Fruit fly (Drosophila melanogaster) whole organism, embryonic: ENCODE data around the gene His3.3B.

Experiments used
- CG10543 ChIP-seq: fragments of 200-800 bp; sonication (Bioruptor generic); optimal IDR thresholded peaks from 3 replicates; lab custom pipeline; 2017; ENCODE audit warnings: missing biosample characterization, mild to moderate bottlenecking, missing genetic modification characterization, moderate library complexity
- CG11398 ChIP-seq: fragments of 200-800 bp; sonication (Bioruptor generic); optimal IDR thresholded peaks from 2 replicates; lab custom pipeline; 2016; ENCODE audit warnings: missing biosample characterization, missing genetic modification characterization
- CG11560 ChIP-seq: fragments of 200-800 bp; sonication (Bioruptor generic); IDR thresholded peaks from 3 replicates; pipeline ENCODE4 v1.3.6; 2022; ENCODE audit warnings: missing biosample characterization, missing genetic modification characterization
- CG11695 ChIP-seq: fragments of 200-800 bp; sonication (Bioruptor generic); IDR thresholded peaks from 3 replicates; pipeline ENCODE4 v1.3.6; 2022; ENCODE audit warnings: missing biosample characterization, missing genetic modification characterization
- CG15696 ChIP-seq: fragments of 200-800 bp; sonication (Bioruptor generic); optimal IDR thresholded peaks from 2 replicates; lab custom pipeline; 2019; ENCODE audit warnings: missing biosample characterization, mild to moderate bottlenecking, missing genetic modification characterization, moderate library complexity
- CG17912 ChIP-seq: fragments of 200-800 bp; sonication (Bioruptor generic); optimal IDR thresholded peaks from 2 replicates; lab custom pipeline; 2018; ENCODE audit warnings: missing biosample characterization, mild to moderate bottlenecking, missing genetic modification characterization
- CG18262 ChIP-seq: fragments of 200-800 bp; optimal IDR thresholded peaks from 3 replicates; lab custom pipeline; 2019; ENCODE audit warnings: missing biosample characterization, mild to moderate bottlenecking, missing genetic modification characterization, moderate library complexity
- CG1832 ChIP-seq: fragments of 200-800 bp; sonication (Bioruptor generic); optimal IDR thresholded peaks from 2 replicates; lab custom pipeline; 2017; ENCODE audit warnings: missing biosample characterization, mild to moderate bottlenecking, missing genetic modification characterization, inconsistent platforms
- CG2678 ChIP-seq: fragments of 200-800 bp; sonication (Bioruptor generic); optimal IDR thresholded peaks from 3 replicates; lab custom pipeline; 2019; ENCODE audit warnings: missing biosample characterization, mild to moderate bottlenecking, missing genetic modification characterization, moderate library complexity
- CG31224 ChIP-seq: fragments of 200-800 bp; sonication (Bioruptor generic); IDR thresholded peaks from 2 replicates; pipeline ENCODE4 v1.3.6; 2022; ENCODE audit warnings: missing biosample characterization, missing genetic modification characterization
- CG31365 ChIP-seq: fragments of 200-800 bp; sonication (Bioruptor generic); optimal IDR thresholded peaks from 2 replicates; lab custom pipeline; 2018; ENCODE audit warnings: missing biosample characterization, mild to moderate bottlenecking, missing genetic modification characterization
- CG33213 ChIP-seq: fragments of 200-800 bp; sonication (Bioruptor generic); optimal IDR thresholded peaks from 3 replicates; lab custom pipeline; 2016; ENCODE audit warnings: missing biosample characterization, missing genetic modification characterization
- CG34376 ChIP-seq: fragments of 200-800 bp; sonication (Bioruptor generic); optimal IDR thresholded peaks from 2 replicates; lab custom pipeline; 2018; ENCODE audit warnings: missing biosample characterization, mild to moderate bottlenecking, missing genetic modification characterization
- CG6654 ChIP-seq: fragments of 200-800 bp; sonication (Bioruptor generic); optimal IDR thresholded peaks from 2 replicates; lab custom pipeline; 2017; ENCODE audit warnings: missing biosample characterization, mild to moderate bottlenecking, missing genetic modification characterization
- CG7271 ChIP-seq: fragments of 200-800 bp; sonication (Bioruptor generic); optimal IDR thresholded peaks from 2 replicates; lab custom pipeline; 2018; ENCODE audit warnings: missing biosample characterization, mild to moderate bottlenecking, missing genetic modification characterization, moderate library complexity
- CG9215 ChIP-seq: fragments of 200-800 bp; sonication (Bioruptor generic); IDR thresholded peaks from 2 replicates; pipeline ENCODE4 v1.3.6; 2022; ENCODE audit warnings: missing biosample characterization, missing genetic modification characterization
- CG9609 ChIP-seq: fragments of 200-800 bp; sonication (Bioruptor generic); optimal IDR thresholded peaks from 3 replicates; lab custom pipeline; 2016; ENCODE audit warnings: missing biosample characterization, missing genetic modification characterization
- Dad ChIP-seq: fragments of 200-800 bp; sonication (Bioruptor generic); optimal IDR thresholded peaks from 3 replicates; lab custom pipeline; 2016; ENCODE audit warnings: missing biosample characterization, missing genetic modification characterization
- E2f2 ChIP-seq: fragments of 200-800 bp; sonication (Bioruptor generic); IDR thresholded peaks from 2 replicates; pipeline ENCODE4 v1.3.6; 2022; ENCODE audit warnings: missing biosample characterization, missing genetic modification characterization
- Eip74EF ChIP-seq, 2 experiments: fragments of 200-800 bp in 1 of 2; fragments of >200 bp in 1 of 2; sonication (Bioruptor generic) in 1 of 2; optimal IDR thresholded peaks; 2 replicates each; lab custom pipeline; 2017 to 2019; ENCODE audit warnings: missing biosample characterization in 2 of 2, missing genetic modification characterization in 2 of 2, mild to moderate bottlenecking in 1 of 2, moderate library complexity in 1 of 2
- Hand ChIP-seq: fragments of 200-800 bp; sonication (Bioruptor generic); optimal IDR thresholded peaks from 2 replicates; lab custom pipeline; 2017; ENCODE audit warnings: mild to moderate bottlenecking, missing biosample characterization, missing genetic modification reagents, missing genetic modification characterization
- Hey ChIP-seq: fragments of 200-800 bp; sonication (Bioruptor generic); optimal IDR thresholded peaks from 3 replicates; lab custom pipeline; 2018; ENCODE audit warnings: missing biosample characterization, mild to moderate bottlenecking, missing genetic modification characterization
- NfI ChIP-seq: fragments of 200-800 bp; sonication (Bioruptor generic); optimal IDR thresholded peaks from 3 replicates; lab custom pipeline; 2018; ENCODE audit warnings: missing biosample characterization, mild to moderate bottlenecking, missing genetic modification characterization, moderate library complexity
- Oaz ChIP-seq: fragments of 200-800 bp; sonication (Bioruptor generic); IDR thresholded peaks from 2 replicates; pipeline ENCODE4 v1.3.6; 2022; ENCODE audit warnings: missing biosample characterization, missing genetic modification characterization
- Poxn ChIP-seq: fragments of 200-800 bp; sonication (Bioruptor generic); IDR thresholded peaks from 2 replicates; pipeline ENCODE4 v1.3.6; 2022; ENCODE audit warnings: missing biosample characterization, missing genetic modification characterization
- Rfx ChIP-seq: fragments of 200-800 bp; sonication (Bioruptor generic); IDR thresholded peaks from 2 replicates; pipeline ENCODE4 v1.3.6; 2022; ENCODE audit warnings: missing biosample characterization, missing genetic modification characterization
- Scr ChIP-seq: fragments of 200-800 bp; sonication (Bioruptor generic); IDR thresholded peaks from 2 replicates; pipeline ENCODE4 v1.3.6; 2022; ENCODE audit warnings: missing biosample characterization, missing genetic modification characterization; ENCODE audit not compliant: partially characterized antibody
- Side ChIP-seq: fragments of 200-800 bp; sonication (Bioruptor generic); optimal IDR thresholded peaks from 2 replicates; lab custom pipeline; 2016; ENCODE audit warnings: missing biosample characterization, missing genetic modification characterization
- Xbp1 ChIP-seq: fragments of 200-800 bp; sonication (Bioruptor generic); optimal IDR thresholded peaks from 3 replicates; lab custom pipeline; 2016; ENCODE audit warnings: missing biosample characterization, mild to moderate bottlenecking, missing genetic modification characterization
- bcd ChIP-seq: fragments of 200-800 bp; sonication (Bioruptor generic); optimal IDR thresholded peaks from 2 replicates; lab custom pipeline; 2017; ENCODE audit warnings: missing biosample characterization, mild to moderate bottlenecking, missing genetic modification characterization
- cad ChIP-seq: fragments of >200 bp; optimal IDR thresholded peaks from 2 replicates; lab custom pipeline; 2017; ENCODE audit warnings: missing biosample characterization, missing genetic modification characterization
- corto ChIP-seq: fragments of 200-800 bp; sonication (Bioruptor generic); optimal IDR thresholded peaks from 2 replicates; lab custom pipeline; 2016; ENCODE audit warnings: missing biosample characterization, mild to moderate bottlenecking, missing genetic modification characterization, moderate library complexity
- danr ChIP-seq: fragments of 200-800 bp; sonication (Bioruptor generic); IDR thresholded peaks from 2 replicates; pipeline ENCODE4 v1.3.6; 2022; ENCODE audit warnings: missing biosample characterization, missing genetic modification characterization
- dpn ChIP-seq, 2 experiments: fragments of 200-800 bp; sonication (Bioruptor generic); optimal IDR thresholded peaks; 3 replicates each; lab custom pipeline; 2016; ENCODE audit warnings: missing biosample characterization in 2 of 2, missing genetic modification characterization in 2 of 2
- hb ChIP-seq: fragments of 200-800 bp; sonication (Bioruptor generic); IDR thresholded peaks from 3 replicates; pipeline ENCODE4 v1.3.6; 2022; ENCODE audit warnings: missing biosample characterization, missing genetic modification characterization; ENCODE audit not compliant: partially characterized antibody
- jigr1 ChIP-seq: fragments of 200-800 bp; sonication (Bioruptor generic); IDR thresholded peaks from 3 replicates; pipeline ENCODE4 v1.3.6; 2022; ENCODE audit warnings: missing biosample characterization, missing genetic modification characterization
- mam ChIP-seq: fragments of 200-800 bp; sonication (Bioruptor generic); optimal IDR thresholded peaks from 3 replicates; lab custom pipeline; 2016; ENCODE audit warnings: missing biosample characterization, missing genetic modification characterization
- odd ChIP-seq: fragments of 200-800 bp; sonication (Bioruptor generic); optimal IDR thresholded peaks from 2 replicates; lab custom pipeline; 2017; ENCODE audit warnings: missing biosample characterization, mild to moderate bottlenecking, missing genetic modification characterization
- pan ChIP-seq, 4 experiments: fragments of >200 bp in 3 of 4; fragments of 200-800 bp in 1 of 4; sonication (Bioruptor generic) in 1 of 4; optimal IDR thresholded peaks in 3 of 4; IDR thresholded peaks in 1 of 4; 2 replicates each; pipeline versions ENCODE4 v1.3.6 to Lab custom; 2017 to 2022; ENCODE audit warnings: missing biosample characterization in 2 of 4, missing genetic modification characterization in 2 of 4, mixed read lengths in 1 of 4
- pho ChIP-seq: fragments of 200-800 bp; sonication (Bioruptor generic); optimal IDR thresholded peaks from 2 replicates; lab custom pipeline; 2016; ENCODE audit warnings: missing biosample characterization, missing genetic modification characterization
- scrt ChIP-seq: fragments of 200-800 bp; sonication (Bioruptor generic); optimal IDR thresholded peaks from 2 replicates; lab custom pipeline; 2018; ENCODE audit warnings: missing biosample characterization, mild to moderate bottlenecking, missing genetic modification characterization, moderate library complexity
- sqz ChIP-seq: fragments of 200-800 bp; sonication (Bioruptor generic); optimal IDR thresholded peaks from 3 replicates; lab custom pipeline; 2018; ENCODE audit warnings: missing biosample characterization, mild to moderate bottlenecking, missing genetic modification characterization
- sr ChIP-seq: fragments of 200-800 bp; sonication (Bioruptor generic); IDR thresholded peaks from 3 replicates; pipeline ENCODE4 v1.3.6; 2022; ENCODE audit warnings: missing biosample characterization, missing genetic modification characterization
- tup ChIP-seq: fragments of 200-800 bp; sonication (Bioruptor generic); optimal IDR thresholded peaks from 2 replicates; lab custom pipeline; 2016; ENCODE audit warnings: missing biosample characterization, mild to moderate bottlenecking, missing genetic modification characterization, moderate library complexity
- vnd ChIP-seq: fragments of 200-800 bp; sonication (Bioruptor generic); IDR thresholded peaks from 3 replicates; pipeline ENCODE4 v1.3.6; 2022; ENCODE audit warnings: missing biosample characterization, missing genetic modification characterization; ENCODE audit not compliant: partially characterized antibody
- wek ChIP-seq: fragments of 200-800 bp; sonication (Bioruptor generic); optimal IDR thresholded peaks from 3 replicates; lab custom pipeline; 2018; ENCODE audit warnings: missing biosample characterization, mild to moderate bottlenecking, missing genetic modification characterization, moderate library complexity
- zen ChIP-seq: fragments of 200-800 bp; sonication (Bioruptor generic); optimal IDR thresholded peaks from 3 replicates; lab custom pipeline; 2018; ENCODE audit warnings: missing biosample characterization, mild to moderate bottlenecking, missing genetic modification characterization, moderate library complexity
- zfh1 ChIP-seq: fragments of 200-800 bp; sonication (Bioruptor generic); IDR thresholded peaks from 3 replicates; pipeline ENCODE4 v1.3.6; 2022; ENCODE audit warnings: missing biosample characterization, missing genetic modification characterization

Gene His3.3B

DNA sequence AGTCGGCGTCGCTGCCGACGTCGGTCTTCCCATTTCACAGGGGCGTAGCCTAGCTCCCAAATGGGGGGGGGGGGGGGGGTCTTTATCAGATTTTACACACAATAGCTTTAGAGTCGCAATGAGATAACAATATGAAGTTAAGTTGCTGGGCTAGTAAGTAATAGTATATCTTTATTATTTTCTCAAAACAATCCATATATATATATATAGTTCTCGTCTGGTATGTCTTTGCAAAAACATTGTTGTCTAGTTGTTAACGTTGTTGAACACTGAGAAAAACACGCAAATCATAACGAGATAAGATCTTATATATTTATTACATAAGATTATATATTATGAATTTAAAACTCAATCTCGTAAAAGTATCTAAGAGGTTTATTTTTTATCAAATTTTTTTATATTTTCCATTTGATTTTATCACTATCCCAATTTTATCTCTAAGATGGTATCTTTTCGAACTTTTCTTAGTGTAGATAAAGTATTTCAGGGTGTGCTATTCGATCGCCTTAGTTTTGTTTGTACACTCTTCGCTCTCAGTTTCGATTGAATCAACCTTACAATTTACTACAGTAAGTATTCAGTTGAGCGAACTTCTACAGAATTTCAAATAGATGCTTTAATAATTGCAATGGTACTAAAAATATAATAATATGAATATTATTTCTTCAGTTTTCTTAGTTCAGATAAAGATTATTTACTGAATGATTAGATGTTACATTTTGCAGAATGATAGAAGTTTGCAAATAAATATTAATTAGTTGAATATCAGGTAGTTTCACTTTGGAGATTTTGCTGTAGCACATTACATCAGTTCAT lies 45.6 kb upstream of the His3.3B start (continued):
- TF ChIP-seq zfh1 (GFP tag; lab: Robert Waterston, UW) (peak; percentile 66; the same call in 2 of the 3 replicates), dpn (GFP tag; optimal IDR thresholded peaks at IDR 0.05; lab: Kevin White, UChicago) (peak in 1 of 2 experiments; percentile 40), sr (GFP tag; lab: Robert Waterston, UW) (0 out of 3 replicates have a peak, but pooled peaks have one; percentile 54), CG11398 (GFP tag; lab: Kevin White, UChicago) (no peak), vnd (no peak), wek (GFP tag; lab: Kevin White, UChicago) (no peak), jigr1 (GFP tag; lab: Robert Waterston, UW) (no peak), Scr (GFP tag; lab: Robert Waterston, UW) (no peak), CG6654 (GFP tag; lab: Kevin White, UChicago) (peak; percentile 37), Eip74EF (GFP tag; optimal IDR thresholded peaks at IDR 0.05; lab: Kevin White, UChicago) (peak in 1 of 2 experiments; percentile 31), Hey (tag; lab: Kevin White, UChicago) (no peak), CG7271 (tag; lab: Kevin White, UChicago) (no peak), cad (GFP tag; lab: Kevin White, UChicago) (no peak), Oaz (GFP tag; lab: Robert Waterston, UW) (0 out of 2 replicates have a peak, but pooled peaks have one; percentile 19), Dad (GFP tag; lab: Kevin White, UChicago) (no peak), sqz (GFP tag; lab: Kevin White, UChicago) (no peak), CG9215 (GFP tag; lab: Robert Waterston, UW) (peak; percentile 81), Xbp1 (GFP tag; lab: Kevin White, UChicago) (peak; percentile 50), corto (GFP tag; lab: Kevin White, UChicago) (no peak), NfI (peak; percentile 69), CG18262 (tag; lab: Kevin White, UChicago) (peak; percentile 64), scrt (peak; percentile 66), CG31365 (tag; lab: Kevin White, UChicago) (peak; percentile 32), Hand (GFP tag; lab: Kevin White, UChicago) (peak; percentile 72), CG9609 (peak; percentile 37), CG10543 (GFP tag; lab: Kevin White, UChicago) (peak; percentile 76), pho (GFP tag; lab: Kevin White, UChicago) (no peak), CG33213 (GFP tag; lab: Kevin White, UChicago) (no peak), hb (no peak), CG31224 (GFP tag; lab: Robert Waterston, UW) (peak; percentile 89), CG1832 (no peak), CG11695 (GFP tag; lab: Robert Waterston, UW) (peak; percentile 58), CG17912 (no peak), Poxn (GFP tag; lab: Robert Waterston, UW) (peak; percentile 65; the same call in 1 of the 2 replicates), bcd (peak; percentile 84), odd (GFP tag; lab: Kevin White, UChicago) (peak; percentile 58), E2f2 (GFP tag; lab: Robert Waterston, UW) (peak; percentile 36), CG11560 (tag; lab: Robert Waterston, UW) (peak; percentile 79), Side (GFP tag; lab: Kevin White, UChicago) (no peak), CG34376 (GFP tag; lab: Kevin White, UChicago) (peak; percentile 32), Rfx (GFP tag; lab: Robert Waterston, UW) (peak; percentile 98), pan (optimal IDR thresholded peaks at IDR 0.05; lab: Kevin White, UChicago) (no peak), pan (GFP tag; optimal IDR thresholded peaks at IDR 0.05 in 1 of 2, IDR thresholded peaks at IDR 0.05 in 1 of 2) (peak in 1 of 2 experiments; percentile 78), tup (GFP tag; lab: Kevin White, UChicago) (no peak), zen (tag; lab: Kevin White, UChicago) (no peak), mam (GFP tag; lab: Kevin White, UChicago) (peak; percentile 41), CG2678 (tag; lab: Kevin White, UChicago) (peak; percentile 88), CG15696 (tag; lab: Kevin White, UChicago) (peak; percentile 34), danr (GFP tag; lab: Robert Waterston, UW) (peak; percentile 72)
